Worm (Caenorhabditis elegans) whole organism, L1 larva: ENCODE data around the gene sgcb-1.

Experiments
- C04F5.9 ChIP-seq: sonication (generic microtip); optimal IDR thresholded peaks from 2 replicates; lab custom pipeline; 2016; ENCODE audit warnings: missing genetic modification characterization, missing compliant biosample characterization
- C34B4.2 ChIP-seq: sonication (generic microtip); optimal IDR thresholded peaks from 2 replicates; lab custom pipeline; 2017; ENCODE audit warnings: mild to moderate bottlenecking, missing genetic modification characterization, missing compliant biosample characterization
- F16B12.6 ChIP-seq: fragments of 150-350 bp; optimal IDR thresholded peaks from 2 replicates; lab custom pipeline; 2014; ENCODE audit warnings: missing biosample characterization, missing genetic modification characterization
- aha-1 ChIP-seq: fragments of 150-350 bp; optimal IDR thresholded peaks from 2 replicates; lab custom pipeline; 2014; ENCODE audit warnings: missing biosample characterization, missing genetic modification characterization
- alr-1 ChIP-seq: fragments of 200-800 bp; sonication (Bioruptor generic); optimal IDR thresholded peaks from 2 replicates; lab custom pipeline; 2018; ENCODE audit warnings: borderline replicate concordance, mild to moderate bottlenecking, missing genetic modification characterization, missing compliant biosample characterization
- aly-2 ChIP-seq: fragments of 150-350 bp; optimal IDR thresholded peaks from 2 replicates; lab custom pipeline; 2014; ENCODE audit warnings: missing biosample characterization, missing genetic modification characterization
- ceh-63 ChIP-seq: fragments of 200-800 bp; sonication (Bioruptor generic); optimal IDR thresholded peaks from 2 replicates; lab custom pipeline; 2018; ENCODE audit warnings: mild to moderate bottlenecking, missing genetic modification characterization, missing compliant biosample characterization
- ceh-8 ChIP-seq: fragments of 200-800 bp; sonication (Bioruptor generic); optimal IDR thresholded peaks from 2 replicates; lab custom pipeline; 2018; ENCODE audit warnings: mild to moderate bottlenecking, missing genetic modification characterization, moderate library complexity, missing compliant biosample characterization
- ceh-88 ChIP-seq: fragments of 200-800 bp; sonication (Bioruptor generic); IDR thresholded peaks from 2 replicates; pipeline ENCODE4 v1.3.6; 2022; ENCODE audit warnings: missing genetic modification characterization, missing compliant biosample characterization
- ces-1 ChIP-seq: fragments of 150-350 bp; optimal IDR thresholded peaks from 2 replicates; lab custom pipeline; 2014; ENCODE audit warnings: missing biosample characterization, missing genetic modification reagents, missing genetic modification characterization
- dpl-1 ChIP-seq, 3 experiments: fragments of 150-350 bp in 2 of 3; sonication (generic microtip) in 1 of 3; optimal IDR thresholded peaks; 2 replicates each; lab custom pipeline; 2014 to 2017; ENCODE audit warnings: missing biosample characterization in 3 of 3, missing genetic modification characterization in 3 of 3, missing genetic modification reagents in 3 of 3
- dsc-1 ChIP-seq: sonication (generic microtip); optimal IDR thresholded peaks from 2 replicates; lab custom pipeline; 2016; ENCODE audit warnings: mild to moderate bottlenecking, missing genetic modification characterization, missing compliant biosample characterization
- efl-1 ChIP-seq, 4 experiments: fragments of 150-350 bp; optimal IDR thresholded peaks in 3 of 4; peaks in 1 of 4; 1 replicate in 1 of 4; 2 replicates in 3 of 4; lab custom pipeline; 2014; ENCODE audit warnings: missing biosample characterization in 2 of 4, missing genetic modification characterization in 2 of 4, missing genetic modification reagents in 2 of 4
- efl-3 ChIP-seq: fragments of 200-800 bp; sonication (Bioruptor generic); optimal IDR thresholded peaks from 2 replicates; lab custom pipeline; 2018; ENCODE audit warnings: mild to moderate bottlenecking, missing genetic modification characterization, missing compliant biosample characterization
- egl-27 ChIP-seq, 2 experiments: fragments of 150-350 bp in 1 of 2; sonication (generic microtip); optimal IDR thresholded peaks; 3 replicates each; lab custom pipeline; 2017 to 2018; ENCODE audit warnings: missing biosample characterization in 2 of 2, missing genetic modification characterization in 2 of 2, missing genetic modification reagents in 2 of 2
- elt-2 ChIP-seq: sonication (generic microtip); optimal IDR thresholded peaks from 2 replicates; lab custom pipeline; 2016; ENCODE audit warnings: missing genetic modification characterization, mild to moderate bottlenecking, inconsistent platforms, missing compliant biosample characterization, missing genetic modification reagents
- ets-5 ChIP-seq: fragments of 200-800 bp; sonication (Bioruptor generic); IDR thresholded peaks from 2 replicates; pipeline ENCODE4 v1.3.6; 2022; ENCODE audit warnings: missing genetic modification characterization, missing compliant biosample characterization
- fkh-8 ChIP-seq: sonication (generic microtip); optimal IDR thresholded peaks from 2 replicates; lab custom pipeline; 2016; ENCODE audit warnings: mild to moderate bottlenecking, missing genetic modification characterization, missing compliant biosample characterization
- fos-1 ChIP-seq: fragments of 150-350 bp; optimal IDR thresholded peaks from 2 replicates; lab custom pipeline; 2014; ENCODE audit warnings: missing biosample characterization, missing genetic modification characterization
- grh-1 ChIP-seq: fragments of 200-800 bp; sonication (Bioruptor generic); IDR thresholded peaks from 2 replicates; pipeline ENCODE4 v1.3.6; 2022; ENCODE audit warnings: missing genetic modification reagents, missing genetic modification characterization, missing compliant biosample characterization
- hlh-17 ChIP-seq: fragments of 200-800 bp; sonication (Bioruptor generic); optimal IDR thresholded peaks from 2 replicates; lab custom pipeline; 2018; ENCODE audit warnings: missing genetic modification characterization, mild to moderate bottlenecking, missing compliant biosample characterization, moderate library complexity, borderline replicate concordance
- hpl-2 ChIP-seq: fragments of 150-350 bp; optimal IDR thresholded peaks from 2 replicates; lab custom pipeline; 2014; ENCODE audit warnings: missing biosample characterization, missing genetic modification reagents, missing genetic modification characterization
- isw-1 ChIP-seq: fragments of 200-800 bp; sonication (Bioruptor generic); IDR thresholded peaks from 2 replicates; pipeline ENCODE4 v1.3.6; 2022; ENCODE audit warnings: missing genetic modification characterization, missing compliant biosample characterization
- lir-3 ChIP-seq: sonication (generic microtip); optimal IDR thresholded peaks from 2 replicates; lab custom pipeline; 2016; ENCODE audit warnings: mild to moderate bottlenecking, missing genetic modification characterization, moderate library complexity, missing compliant biosample characterization; ENCODE audit not compliant: poor library complexity
- lsy-2 ChIP-seq, 2 experiments: fragments of 150-350 bp; optimal IDR thresholded peaks; 2 replicates each; lab custom pipeline; 2014; ENCODE audit warnings: missing biosample characterization in 2 of 2, missing genetic modification characterization in 2 of 2
- nhr-11 ChIP-seq: fragments of 150-350 bp; optimal IDR thresholded peaks from 2 replicates; lab custom pipeline; 2014; ENCODE audit warnings: missing biosample characterization, missing genetic modification characterization
- nhr-12 ChIP-seq: sonication (generic microtip); optimal IDR thresholded peaks from 2 replicates; lab custom pipeline; 2017; ENCODE audit warnings: missing biosample characterization, missing genetic modification characterization
- nhr-19 ChIP-seq: fragments of 200-800 bp; sonication (Bioruptor generic); conservative IDR thresholded peaks from 2 replicates; pipeline ENCODE4 v1.3.6; 2022; ENCODE audit warnings: missing genetic modification characterization, missing compliant biosample characterization
- nhr-237 ChIP-seq: fragments of 150-350 bp; optimal IDR thresholded peaks from 2 replicates; lab custom pipeline; 2014; ENCODE audit warnings: missing biosample characterization, missing genetic modification characterization
- nhr-28 ChIP-seq: fragments of 150-350 bp; optimal IDR thresholded peaks from 2 replicates; lab custom pipeline; 2014; ENCODE audit warnings: missing biosample characterization, missing genetic modification characterization
- pax-3 ChIP-seq: fragments of 200-800 bp; sonication (Bioruptor generic); optimal IDR thresholded peaks from 2 replicates; lab custom pipeline; 2018; ENCODE audit warnings: mild to moderate bottlenecking, missing genetic modification characterization, moderate library complexity, missing compliant biosample characterization
- snpc-4 ChIP-seq: fragments of 150-350 bp; optimal IDR thresholded peaks from 2 replicates; lab custom pipeline; 2014; ENCODE audit warnings: missing biosample characterization, missing genetic modification characterization
- sox-4 ChIP-seq: sonication (generic microtip); optimal IDR thresholded peaks from 2 replicates; lab custom pipeline; 2016; ENCODE audit warnings: missing genetic modification characterization, missing compliant biosample characterization
- sptf-1 ChIP-seq: fragments of 150-350 bp; optimal IDR thresholded peaks from 2 replicates; lab custom pipeline; 2014; ENCODE audit warnings: missing biosample characterization, missing genetic modification characterization
- sup-37 ChIP-seq: fragments of 200-800 bp; sonication (Bioruptor generic); optimal IDR thresholded peaks from 2 replicates; lab custom pipeline; 2018; ENCODE audit warnings: mild to moderate bottlenecking, missing genetic modification characterization, missing compliant biosample characterization
- swsn-7 ChIP-seq: sonication (generic microtip); optimal IDR thresholded peaks from 2 replicates; lab custom pipeline; 2016; ENCODE audit warnings: missing genetic modification characterization, missing compliant biosample characterization
- tbx-2 ChIP-seq: sonication (generic microtip); optimal IDR thresholded peaks from 2 replicates; lab custom pipeline; 2016; ENCODE audit warnings: missing genetic modification characterization, missing compliant biosample characterization
- unc-130 ChIP-seq: fragments of 150-350 bp; optimal IDR thresholded peaks from 2 replicates; lab custom pipeline; 2017; ENCODE audit warnings: missing biosample characterization, missing genetic modification characterization, inconsistent platforms
- xbp-1 ChIP-seq: sonication (generic microtip); optimal IDR thresholded peaks from 2 replicates; lab custom pipeline; 2016; ENCODE audit warnings: missing genetic modification characterization, missing compliant biosample characterization
- zag-1 ChIP-seq: fragments of 150-350 bp; optimal IDR thresholded peaks from 2 replicates; lab custom pipeline; 2014; ENCODE audit warnings: missing biosample characterization, missing genetic modification characterization
- ztf-11 ChIP-seq, 2 experiments: sonication (generic microtip); optimal IDR thresholded peaks; 2 replicates each; lab custom pipeline; 2016 to 2017; ENCODE audit warnings: missing genetic modification characterization in 2 of 2, missing biosample characterization in 1 of 2, missing compliant biosample characterization in 1 of 2

Gene sgcb-1

ce11 chrII:285627-286550 lies 40.2 kb upstream of the sgcb-1 start, which contains the start of gene B0432.10 (continued):
- TF ChIP-seq nhr-12 (tag; lab: Kevin White, UChicago) (no peak), F16B12.6 (peak; percentile 64), swsn-7 (peak; percentile 89), ces-1 (GFP tag; lab: Kevin White, UChicago) (no peak), fos-1 (tag; lab: Kevin White, UChicago) (peak; percentile 55), ztf-11 (tag; optimal IDR thresholded peaks at IDR 0.05; lab: Kevin White, UChicago) (peak in 1 of 2 experiments; percentile 54), zag-1 (tag; lab: Kevin White, UChicago) (no peak), sox-4 (tag; lab: Kevin White, UChicago) (peak; percentile 62), isw-1 (GFP tag; lab: Robert Waterston, UW) (peak; percentile 82), hpl-2 (GFP tag; lab: Kevin White, UChicago) (no peak), efl-3 (GFP tag; lab: Kevin White, UChicago) (no peak), ceh-8 (GFP tag; lab: Kevin White, UChicago) (peak; percentile 61), snpc-4 (peak; percentile 84), nhr-237 (peak; percentile 53), ceh-63 (GFP tag; lab: Kevin White, UChicago) (no peak), pax-3 (tag; lab: Kevin White, UChicago) (peak; percentile 63), C34B4.2 (tag; lab: Kevin White, UChicago) (no peak), grh-1 (GFP tag; lab: Robert Waterston, UW) (peak; percentile 77), nhr-19 (GFP tag; lab: Robert Waterston, UW) (peak; percentile 91), aly-2 (tag; lab: Kevin White, UChicago) (peak; percentile 23), hlh-17 (GFP tag; lab: Kevin White, UChicago) (no peak), dsc-1 (peak; percentile 88), C04F5.9 (peak; percentile 65), nhr-28 (tag; lab: Kevin White, UChicago) (no peak), nhr-11 (tag; lab: Kevin White, UChicago) (peak; percentile 69), sup-37 (GFP tag; lab: Kevin White, UChicago) (peak; percentile 60), tbx-2 (tag; lab: Kevin White, UChicago) (peak; percentile 87), aha-1 (peak; percentile 32), elt-2 (tag; lab: Kevin White, UChicago) (peak; percentile 52), dpl-1 (GFP tag; optimal IDR thresholded peaks at IDR 0.05; lab: Kevin White, UChicago) (peak; percentile 97 to 98 (median 97)), lsy-2 (tag; optimal IDR thresholded peaks at IDR 0.05; lab: Kevin White, UChicago) (peak; percentile 92), egl-27 (tag; optimal IDR thresholded peaks at IDR 0.05; lab: Kevin White, UChicago) (no peak), fkh-8 (tag; lab: Kevin White, UChicago) (peak; percentile 80), lir-3 (tag; lab: Kevin White, UChicago) (no peak)

DNA sequence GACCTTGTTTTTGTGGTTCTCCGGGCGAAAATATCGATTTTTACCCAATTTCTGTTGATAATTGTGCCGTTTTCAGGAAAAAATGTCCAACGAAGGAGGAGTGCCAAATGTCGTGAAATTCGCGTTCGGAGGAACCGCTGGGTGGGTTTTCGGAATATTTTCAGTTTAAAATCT lies 39.7 kb upstream of the sgcb-1 start, which contains the start of gene misc-1:
Gene misc-1 (plus strand): TSS at position 75 of the 174 bp plus-strand sequence.
- TF ChIP-seq sptf-1 (tag; lab: Kevin White, UChicago) (no peak), C34B4.2 (tag; lab: Kevin White, UChicago) (no peak), efl-1 (optimal IDR thresholded peaks at IDR 0.05; lab: Kevin White, UChicago) (no peak), efl-1 (GFP tag; optimal IDR thresholded peaks at IDR 0.05 in 1 of 2; lab: Kevin White, UChicago) (no peak), sox-4 (tag; lab: Kevin White, UChicago) (no peak), dpl-1 (GFP tag; optimal IDR thresholded peaks at IDR 0.05; lab: Kevin White, UChicago) (no peak), swsn-7 (no peak), xbp-1 (tag; lab: Kevin White, UChicago) (no peak), ets-5 (GFP tag; lab: Robert Waterston, UW) (no peak), nhr-19 (GFP tag; lab: Robert Waterston, UW) (no peak), alr-1 (no peak), ceh-88 (GFP tag; lab: Robert Waterston, UW) (no peak), unc-130 (tag; lab: Kevin White, UChicago) (no peak)
